Fruit fly (Drosophila melanogaster): ENCODE results near the gene CG13476.

Gene CG13476

DNA sequence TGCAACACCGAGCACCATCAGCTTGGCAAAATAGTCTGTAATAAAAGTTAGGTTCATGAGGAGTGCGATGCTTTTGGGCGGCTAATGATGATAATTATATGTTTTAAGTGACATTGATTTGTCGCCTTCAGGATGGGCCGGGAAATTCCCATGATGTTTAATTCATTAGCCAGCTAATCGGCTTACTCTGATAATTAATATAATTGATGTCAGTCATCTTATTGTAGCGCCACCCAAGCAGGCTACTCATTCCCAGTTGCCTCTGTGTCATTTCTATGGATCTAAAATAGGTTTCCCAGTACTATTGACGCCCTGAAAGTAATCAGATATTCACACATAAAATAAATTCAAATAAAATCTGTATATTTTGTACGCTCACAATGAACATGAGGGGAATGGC is at the start of gene CG13476:
TSS of gene CG13476 (plus strand) at position 301 of the 400 bp plus-strand sequence.
- TF ChIP-seq insv (optimal IDR thresholded peaks at IDR 0.05) (no peak), Myc (optimal IDR thresholded peaks at IDR 0.05) (no peak)

DNA sequence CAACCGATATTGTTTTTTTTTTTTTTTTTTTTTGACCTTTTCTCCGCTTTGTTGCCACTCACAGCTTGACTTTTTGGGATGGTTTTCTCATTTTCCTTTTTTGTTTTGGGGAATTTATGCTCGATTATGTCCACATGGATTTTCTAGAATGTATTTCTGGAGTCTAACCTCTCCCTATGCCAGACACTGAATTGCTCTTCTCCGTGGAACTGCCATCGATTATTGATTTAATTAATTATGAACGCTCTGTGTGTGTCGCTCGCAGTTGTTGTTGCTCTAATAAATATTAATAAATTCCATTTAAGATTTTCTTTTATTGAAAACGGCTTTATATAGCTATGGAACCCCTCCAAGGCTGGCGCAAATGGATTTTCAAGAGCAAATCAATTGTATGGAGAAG is 49.6 kb upstream of the CG13476 start:
- TF ChIP-seq h (optimal IDR thresholded peaks at IDR 0.05): no peak
- no peak for TF ChIP-seq Sin3A (optimal IDR thresholded peaks at IDR 0.05)
- no peak for TF ChIP-seq ttk (optimal IDR thresholded peaks at IDR 0.05)
- no peak for TF ChIP-seq insv (optimal IDR thresholded peaks at IDR 0.05)
- no peak for TF ChIP-seq psq (optimal IDR thresholded peaks at IDR 0.05)
- no peak for TF ChIP-seq Myc (optimal IDR thresholded peaks at IDR 0.05)

dm6 chr3L:14657485-14658054 is 47.7 kb upstream of the CG13476 start:
- TF ChIP-seq ttk (optimal IDR thresholded peaks at IDR 0.05) (no peak), psq (optimal IDR thresholded peaks at IDR 0.05) (no peak), Sin3A (optimal IDR thresholded peaks at IDR 0.05) (no peak), insv (optimal IDR thresholded peaks at IDR 0.05) (no peak), Myc (optimal IDR thresholded peaks at IDR 0.05) (no peak), h (optimal IDR thresholded peaks at IDR 0.05) (no peak)

dm6 chr3L:14659954-14660907 is 45.0 kb upstream of the CG13476 start:
- TF ChIP-seq h (optimal IDR thresholded peaks at IDR 0.05) (no peak), Sin3A (optimal IDR thresholded peaks at IDR 0.05) (no peak), Myc (optimal IDR thresholded peaks at IDR 0.05) (no peak), psq (optimal IDR thresholded peaks at IDR 0.05) (no peak), ttk (optimal IDR thresholded peaks at IDR 0.05) (no peak)

DNA sequence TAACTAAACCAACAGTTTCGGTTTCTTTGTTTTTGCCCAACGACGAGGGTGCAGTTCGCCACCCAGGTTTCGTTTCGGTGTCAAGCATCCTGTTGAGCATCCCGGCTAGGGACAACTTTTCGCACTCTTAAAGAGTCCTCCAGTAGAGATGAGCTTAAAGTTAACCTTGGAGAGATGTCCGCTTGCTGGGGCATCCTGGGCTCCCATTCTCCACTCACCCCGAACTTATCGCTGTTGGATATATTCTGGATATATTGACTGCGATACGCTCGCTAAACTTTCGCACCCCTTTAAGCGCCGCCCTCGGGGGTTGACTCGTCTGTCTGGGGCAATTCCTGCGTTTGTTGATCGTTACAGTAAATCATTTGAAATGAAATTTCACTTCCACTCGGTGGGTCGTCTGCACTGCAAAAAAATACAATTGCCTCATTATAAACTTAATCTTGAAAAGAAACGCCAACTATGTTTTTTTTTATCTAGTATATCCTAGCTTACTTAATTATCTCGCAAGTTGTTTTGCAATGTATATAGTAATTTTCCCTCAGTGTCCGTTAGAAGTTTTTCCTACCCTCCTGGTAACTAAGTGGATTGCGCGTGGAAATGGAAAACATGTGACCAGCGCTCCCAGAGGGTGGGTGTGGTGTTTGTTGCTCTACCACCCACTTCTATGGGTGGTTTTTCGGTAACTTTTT is 43.6 kb upstream of the CG13476 start:
- TF ChIP-seq psq (optimal IDR thresholded peaks at IDR 0.05) (no peak), ttk (optimal IDR thresholded peaks at IDR 0.05) (no peak), Sin3A (optimal IDR thresholded peaks at IDR 0.05) (no peak), h (optimal IDR thresholded peaks at IDR 0.05) (no peak), Myc (optimal IDR thresholded peaks at IDR 0.05) (no peak), insv (optimal IDR thresholded peaks at IDR 0.05) (no peak)

dm6 chr3L:14663750-14664149 is 41.5 kb upstream of the CG13476 start:
- TF ChIP-seq psq (optimal IDR thresholded peaks at IDR 0.05) (no peak), insv (optimal IDR thresholded peaks at IDR 0.05) (no peak), Sin3A (optimal IDR thresholded peaks at IDR 0.05) (no peak), Myc (optimal IDR thresholded peaks at IDR 0.05) (no peak), ttk (optimal IDR thresholded peaks at IDR 0.05) (no peak), h (optimal IDR thresholded peaks at IDR 0.05) (no peak)

- TF ChIP-seq h (optimal IDR thresholded peaks at IDR 0.05): no peak
Measured at dm6 chr3L:14664390-14664789, 40.9 kb upstream of the CG13476 start.

DNA sequence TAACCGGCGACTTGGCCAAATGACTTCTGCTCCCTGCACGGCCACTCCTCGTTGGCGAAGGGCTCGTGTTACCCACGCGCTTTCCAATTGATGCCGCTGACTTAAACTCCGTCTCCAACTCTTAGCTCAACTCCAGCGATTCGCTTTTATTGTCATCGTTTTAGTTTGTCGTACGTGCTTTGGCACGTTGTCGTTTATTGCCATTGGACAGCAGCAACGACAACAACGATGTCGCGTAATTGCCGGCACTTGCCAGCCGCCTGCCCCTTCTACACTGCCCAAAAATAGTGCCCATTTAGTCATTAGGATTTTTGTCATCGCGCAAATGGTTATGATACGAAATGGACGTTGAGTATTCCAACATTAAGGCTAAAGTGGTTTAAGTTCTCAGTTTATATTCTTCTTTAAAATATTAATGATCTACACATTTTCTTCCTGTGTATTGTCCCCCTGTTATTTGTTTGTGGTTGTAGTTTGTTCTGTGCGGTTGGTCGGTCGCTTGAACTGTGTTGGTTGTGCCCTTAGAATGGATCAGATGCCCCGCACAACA is 39.4 kb upstream of the CG13476 start:
- TF ChIP-seq psq (optimal IDR thresholded peaks at IDR 0.05) (no peak), Myc (optimal IDR thresholded peaks at IDR 0.05) (no peak), insv (optimal IDR thresholded peaks at IDR 0.05) (no peak), Sin3A (optimal IDR thresholded peaks at IDR 0.05) (no peak), ttk (optimal IDR thresholded peaks at IDR 0.05) (no peak), h (optimal IDR thresholded peaks at IDR 0.05) (no peak)

DNA sequence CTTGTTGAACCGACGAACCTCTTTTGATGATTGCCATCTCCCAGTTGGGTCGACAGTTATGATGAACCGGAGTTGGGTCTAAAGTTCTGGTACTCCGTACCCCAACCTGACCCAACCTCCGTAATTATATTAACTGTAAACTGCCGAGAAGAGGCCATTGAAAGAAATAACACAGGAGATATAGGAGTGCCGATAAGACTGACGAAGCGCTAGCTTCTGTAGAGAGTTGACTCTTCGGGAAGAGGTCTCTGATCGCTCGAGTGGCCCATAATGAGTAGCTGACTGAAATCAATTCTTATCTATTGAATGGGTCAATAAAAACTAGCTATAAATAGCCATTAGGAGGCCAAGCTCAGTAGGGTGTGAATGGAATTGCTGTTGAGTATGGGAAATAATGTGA is 36.6 kb upstream of the CG13476 start:
- TF ChIP-seq ttk (optimal IDR thresholded peaks at IDR 0.05): no peak
- TF ChIP-seq Myc (optimal IDR thresholded peaks at IDR 0.05): no peak

DNA sequence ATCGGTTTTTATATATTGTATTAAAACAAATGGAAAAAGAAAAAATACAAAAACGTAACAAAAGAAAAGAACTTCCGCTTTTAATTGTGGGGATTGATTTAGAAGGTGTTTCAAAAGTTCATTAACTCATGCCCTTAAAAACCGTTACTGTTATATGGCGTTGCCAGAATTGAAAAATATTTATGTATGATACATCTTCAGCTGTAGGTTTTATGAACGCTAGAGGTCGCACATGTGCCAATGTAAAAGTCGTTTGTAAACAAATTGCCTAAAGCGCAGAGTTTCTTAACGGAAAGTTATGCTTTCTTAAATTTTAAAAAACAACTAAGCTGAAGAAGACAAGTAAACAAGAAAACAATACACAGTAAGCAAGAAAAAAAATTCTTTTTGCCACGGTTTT is 33.7 kb upstream of the CG13476 start:
- TF ChIP-seq ttk (optimal IDR thresholded peaks at IDR 0.05) (no peak), psq (optimal IDR thresholded peaks at IDR 0.05) (no peak)

DNA sequence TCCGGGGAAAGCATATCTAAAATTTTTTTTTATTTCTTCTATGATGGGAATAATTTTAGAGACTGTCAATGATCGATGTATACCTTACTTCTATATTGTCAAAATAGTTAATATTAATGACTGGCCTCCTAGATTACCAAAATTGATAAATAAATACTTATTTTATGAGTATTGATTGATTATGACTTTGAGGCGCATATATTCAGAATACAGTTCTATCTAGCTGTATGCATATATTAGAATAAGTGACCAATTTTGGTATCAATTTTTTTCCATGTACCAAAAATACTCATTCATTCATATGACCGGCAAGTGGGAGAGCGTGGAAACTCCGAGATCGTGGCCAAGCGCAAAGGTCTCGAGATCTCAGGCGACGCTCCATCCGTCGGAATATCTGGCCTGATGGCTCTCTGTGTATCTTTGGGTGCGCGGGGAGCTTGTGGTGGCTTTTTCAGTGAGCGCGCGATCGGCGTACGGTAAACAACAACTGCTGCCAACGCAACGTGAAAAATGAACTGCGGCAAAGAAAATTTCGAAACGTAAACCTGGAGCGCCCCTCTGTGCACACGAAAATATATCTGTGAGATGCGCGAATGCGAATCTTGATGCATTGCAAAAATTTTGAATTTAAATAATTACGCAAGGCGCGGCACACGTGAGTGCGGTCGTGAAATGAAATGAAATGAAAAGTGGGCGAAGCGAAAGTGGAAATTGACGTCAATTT is 32.7 kb upstream of the CG13476 start, which contains the start of the genes CG43121 and ome:
TSS of gene CG43121 (minus strand) at position 51 of the 724 bp plus-strand sequence.
TSS of gene ome (plus strand) at position 453 of the 724 bp plus-strand sequence.
- TF ChIP-seq Myc (optimal IDR thresholded peaks at IDR 0.05): no peak
- TF ChIP-seq h (optimal IDR thresholded peaks at IDR 0.05): no peak
- no peak for TF ChIP-seq ttk (optimal IDR thresholded peaks at IDR 0.05)
- no peak for TF ChIP-seq psq (optimal IDR thresholded peaks at IDR 0.05)
- no peak for TF ChIP-seq Sin3A (optimal IDR thresholded peaks at IDR 0.05)
- TF ChIP-seq insv (optimal IDR thresholded peaks at IDR 0.05): no peak
